Fruit fly (Drosophila melanogaster): ENCODE results near the gene CG4393.
A peak's percentile ranks its signal among the peaks of the same experiment; 100 is the strongest.

dm6 chr3R:23337183-23337825 is 47.3 kb downstream of the CG4393 start:
- TF ChIP-seq Eip93F (GFP tag; optimal IDR thresholded peaks at IDR 0.05) (peak; percentile 57), Ets96B (tag; optimal IDR thresholded peaks at IDR 0.05) (no peak), ss (GFP tag; optimal IDR thresholded peaks at IDR 0.05) (no peak), CG3919 (GFP tag; optimal IDR thresholded peaks at IDR 0.05) (no peak), Hr38 (GFP tag; optimal IDR thresholded peaks at IDR 0.05) (no peak), Smox (GFP tag; optimal IDR thresholded peaks at IDR 0.05) (peak; percentile 39)

All from whole organism, prepupa.